Fruit fly (Drosophila melanogaster) S2 (cell line): ENCODE data around the gene Polr2F.

Source experiments
- CG8478 ChIP-seq: fragments of >200 bp; optimal IDR thresholded peaks from 2 replicates; lab custom pipeline; 2018
- CTCF ChIP-seq, 2 experiments: fragments of >200 bp; optimal IDR thresholded peaks; 2 replicates each; lab custom pipeline; 2018

DNA sequence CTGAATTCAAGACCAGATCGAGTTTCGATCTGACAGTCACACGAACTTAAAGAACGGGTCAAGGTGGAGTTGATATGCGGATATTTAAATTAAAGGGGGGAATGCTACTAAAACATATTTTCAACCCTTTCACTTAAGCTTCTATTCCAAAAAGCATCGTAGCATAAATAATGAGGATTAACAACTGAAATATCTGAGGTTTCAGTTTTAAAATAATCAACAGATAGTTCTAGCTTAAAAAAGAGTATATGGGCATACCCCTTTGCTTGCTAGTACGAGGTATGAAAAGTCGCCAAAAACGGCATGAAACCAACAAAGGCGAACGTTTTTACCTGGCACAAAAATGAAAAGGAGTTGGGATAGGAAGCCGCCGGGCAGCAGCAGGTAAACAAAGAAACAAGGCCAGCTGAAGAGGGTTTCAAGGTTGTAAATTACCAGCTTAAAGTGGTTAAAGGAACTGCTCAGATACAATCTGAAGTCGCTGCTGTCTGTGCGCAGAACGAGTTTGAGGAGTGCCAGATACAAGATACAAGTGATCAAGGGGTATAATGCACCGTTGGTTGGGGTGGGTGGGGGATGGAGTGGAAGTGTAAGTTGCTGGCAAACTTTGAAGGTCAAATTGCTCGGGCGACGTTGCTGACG is 39.7 kb upstream of the Polr2F start:
- no peak for TF ChIP-seq CTCF (optimal IDR thresholded peaks at IDR 0.05; lab: Kevin White, UChicago)
- TF ChIP-seq CG8478 (lab: Kevin White, UChicago), result no peak
